Fruit fly (Drosophila melanogaster): ENCODE results near the gene Rcd-1.

Rcd-1 gene

dm6 chrX:19605915-19606314, 32.7 kb upstream of the Rcd-1 start:
- TF ChIP-seq CG9705 (GFP tag; optimal IDR thresholded peaks at IDR 0.05) (no peak), Vsx2 (GFP tag; optimal IDR thresholded peaks at IDR 0.05; ENCODE audit: partially characterized antibody) (no peak), Hr83 (GFP tag; optimal IDR thresholded peaks at IDR 0.05; ENCODE audit: poor library complexity, severe bottlenecking) (no peak), CG32264 (GFP tag; optimal IDR thresholded peaks at IDR 0.05) (no peak), dmrt93B (GFP tag; optimal IDR thresholded peaks at IDR 0.05) (no peak), Jra (GFP tag; optimal IDR thresholded peaks at IDR 0.05) (no peak), usp (GFP tag; optimal IDR thresholded peaks at IDR 0.05) (no peak), ey (GFP tag; optimal IDR thresholded peaks at IDR 0.05) (no peak), Hnf4 (GFP tag; optimal IDR thresholded peaks at IDR 0.05) (no peak), psq (GFP tag; optimal IDR thresholded peaks at IDR 0.05) (no peak)

DNA sequence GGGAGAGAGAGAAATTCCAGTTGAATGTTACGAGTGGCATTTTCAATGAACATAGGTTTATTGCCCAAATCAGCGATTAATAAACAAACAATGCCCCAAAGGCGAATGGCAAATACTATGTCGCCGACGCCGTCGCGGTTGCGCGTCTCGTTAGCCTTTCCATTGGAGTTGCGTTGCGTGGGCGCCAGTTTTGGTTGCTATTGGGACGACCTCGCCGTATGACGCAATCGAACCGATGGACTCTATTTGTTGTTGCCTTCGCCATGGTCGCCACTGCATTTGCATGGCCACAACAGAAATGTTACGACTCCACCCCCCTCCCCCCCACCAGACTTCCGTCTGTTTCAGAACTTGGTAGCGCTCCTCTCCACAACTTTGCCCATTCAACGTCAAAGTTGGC, 32.0 kb upstream of the Rcd-1 start:
- no peak for TF ChIP-seq Abd-B (GFP tag; optimal IDR thresholded peaks at IDR 0.05)
- no peak for TF ChIP-seq ey (GFP tag; optimal IDR thresholded peaks at IDR 0.05)
- no peak for TF ChIP-seq sage (GFP tag; optimal IDR thresholded peaks at IDR 0.05)
- no peak for TF ChIP-seq tai (GFP tag; optimal IDR thresholded peaks at IDR 0.05)
- TF ChIP-seq OdsH (GFP tag; optimal IDR thresholded peaks at IDR 0.05), result no peak
- TF ChIP-seq Rel (GFP tag; optimal IDR thresholded peaks at IDR 0.05), result no peak
- TF ChIP-seq Rel (tag; optimal IDR thresholded peaks at IDR 0.05), result no peak
- TF ChIP-seq HLH106 (tag; optimal IDR thresholded peaks at IDR 0.05), result no peak
- TF ChIP-seq CrebA (GFP tag; optimal IDR thresholded peaks at IDR 0.05; ENCODE audit: borderline replicate concordance), result no peak
- TF ChIP-seq lola (GFP tag; optimal IDR thresholded peaks at IDR 0.05), result no peak
- no peak for TF ChIP-seq h (GFP tag; optimal IDR thresholded peaks at IDR 0.05)
- no peak for TF ChIP-seq foxo (GFP tag; optimal IDR thresholded peaks at IDR 0.05)
- TF ChIP-seq Sp1 (GFP tag; optimal IDR thresholded peaks at IDR 0.05), result no peak
- TF ChIP-seq woc (GFP tag; optimal IDR thresholded peaks at IDR 0.05), result no peak
- TF ChIP-seq dl (GFP tag; optimal IDR thresholded peaks at IDR 0.05; ENCODE audit: insufficient read depth in 1 of 2, partially characterized antibody in 2 of 2), result no peak
- TF ChIP-seq CG32264 (GFP tag; optimal IDR thresholded peaks at IDR 0.05), result no peak
- TF ChIP-seq Hr78 (GFP tag; optimal IDR thresholded peaks at IDR 0.05), result no peak

- TF ChIP-seq Vsx2 (GFP tag; optimal IDR thresholded peaks at IDR 0.05; ENCODE audit: partially characterized antibody) (no peak), dsf (GFP tag; optimal IDR thresholded peaks at IDR 0.05; ENCODE audit: borderline replicate concordance) (no peak), sv (GFP tag; optimal IDR thresholded peaks at IDR 0.05) (no peak)
These were observed 31.6 kb upstream of the Rcd-1 start for dm6 chrX:19606971-19607370.

DNA sequence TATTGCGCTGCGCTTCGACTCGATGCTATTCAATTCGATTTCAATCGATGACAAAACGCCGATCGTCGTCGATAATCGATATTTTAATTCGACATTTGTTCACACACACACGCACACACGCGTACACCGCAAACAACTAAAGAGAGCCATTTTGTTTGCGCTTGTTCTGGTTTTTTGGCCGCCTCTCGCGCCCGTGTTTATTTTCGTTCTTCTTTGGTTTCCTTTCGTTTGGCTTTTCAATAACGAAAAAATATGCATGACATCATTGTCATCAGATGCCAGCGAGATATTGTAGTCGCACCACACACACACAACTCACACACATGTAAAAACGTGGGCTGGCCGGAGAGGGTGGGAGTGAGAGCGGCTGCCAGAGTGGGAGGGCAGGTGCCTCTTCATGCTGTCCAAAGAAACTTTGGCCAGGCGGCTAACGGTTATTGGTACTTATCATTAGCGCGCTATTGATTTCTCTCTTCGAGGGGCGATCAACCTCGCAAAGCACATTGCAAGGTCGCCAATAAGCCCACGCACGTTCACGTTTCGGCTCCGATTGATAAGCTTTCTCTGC, 30.4 kb upstream of the Rcd-1 start:
- TF ChIP-seq dmrt93B (GFP tag; optimal IDR thresholded peaks at IDR 0.05), result no peak
- TF ChIP-seq h (GFP tag; optimal IDR thresholded peaks at IDR 0.05), result peak; percentile 16
- TF ChIP-seq Sp1 (GFP tag; optimal IDR thresholded peaks at IDR 0.05), result peak; percentile 2
- peak; percentile 22 for TF ChIP-seq OdsH (GFP tag; optimal IDR thresholded peaks at IDR 0.05)
- TF ChIP-seq psq (GFP tag; optimal IDR thresholded peaks at IDR 0.05), result peak; percentile 79
- TF ChIP-seq CG32264 (GFP tag; optimal IDR thresholded peaks at IDR 0.05), result no peak
- TF ChIP-seq N (GFP tag; optimal IDR thresholded peaks at IDR 0.05), result no peak

dm6 chrX:19611226-19611625, 27.3 kb upstream of the Rcd-1 start, which contains the start of the genes Shawn and Tyler:
TSS of gene Shawn (plus strand) at chrX:19611526.
TSS of gene Tyler (plus strand) at chrX:19611526.
- TF ChIP-seq h (GFP tag; optimal IDR thresholded peaks at IDR 0.05) (no peak), woc (GFP tag; optimal IDR thresholded peaks at IDR 0.05) (no peak), N (GFP tag; optimal IDR thresholded peaks at IDR 0.05) (no peak), dl (GFP tag; optimal IDR thresholded peaks at IDR 0.05; ENCODE audit: insufficient read depth in 1 of 2, partially characterized antibody in 2 of 2) (no peak), Hr78 (GFP tag; optimal IDR thresholded peaks at IDR 0.05) (no peak), dmrt93B (GFP tag; optimal IDR thresholded peaks at IDR 0.05) (no peak), Myc (optimal IDR thresholded peaks at IDR 0.05) (no peak), Hr83 (GFP tag; optimal IDR thresholded peaks at IDR 0.05; ENCODE audit: poor library complexity, severe bottlenecking) (no peak), Sp1 (GFP tag; optimal IDR thresholded peaks at IDR 0.05) (no peak), foxo (GFP tag; optimal IDR thresholded peaks at IDR 0.05) (no peak), jim (GFP tag; optimal IDR thresholded peaks at IDR 0.05) (no peak), GATAd (GFP tag; optimal IDR thresholded peaks at IDR 0.05) (no peak), pan (optimal IDR thresholded peaks at IDR 0.05) (no peak), br (GFP tag; optimal IDR thresholded peaks at IDR 0.05) (no peak)

Data from whole organism, wandering third instar larva.